Worm (Caenorhabditis elegans) whole organism, L4 larva: Measurements from ENCODE around the gene Y39A1A.9.

ENCODE experiments used
- F10B5.3 ChIP-seq: sonication (generic microtip); optimal IDR thresholded peaks from 2 replicates; lab custom pipeline; 2016; ENCODE audit warnings: mild to moderate bottlenecking, missing genetic modification characterization, missing compliant biosample characterization
- F37D6.2 ChIP-seq: sonication (generic microtip); optimal IDR thresholded peaks from 2 replicates; lab custom pipeline; 2016; ENCODE audit warnings: mild to moderate bottlenecking, missing genetic modification characterization, missing compliant biosample characterization
- F44E2.7 ChIP-seq: fragments of 200-800 bp; sonication (Bioruptor generic); IDR thresholded peaks from 2 replicates; pipeline ENCODE4 v2.1.2; 2022; ENCODE audit warnings: missing genetic modification characterization, missing compliant biosample characterization
- R02D3.7 ChIP-seq: fragments of 150-350 bp; sonication (generic microtip); optimal IDR thresholded peaks from 3 replicates; lab custom pipeline; 2014; ENCODE audit warnings: missing biosample characterization, missing genetic modification characterization
- Y48G9A.11 ChIP-seq: fragments of 200-800 bp; sonication (Bioruptor generic); IDR thresholded peaks from 2 replicates; pipeline ENCODE4 v1.3.6; 2022; ENCODE audit warnings: missing genetic modification reagents, missing genetic modification characterization, missing compliant biosample characterization
- Y5F2A.4 ChIP-seq: fragments of 200-800 bp; sonication (Bioruptor generic); optimal IDR thresholded peaks from 2 replicates; lab custom pipeline; 2018; ENCODE audit warnings: mild to moderate bottlenecking, missing genetic modification characterization, missing compliant biosample characterization
- ZK546.5 ChIP-seq, 2 experiments: sonication (generic microtip); optimal IDR thresholded peaks; 2 replicates each; lab custom pipeline; 2017; ENCODE audit warnings: missing biosample characterization in 2 of 2, missing genetic modification characterization in 2 of 2
- aha-1 ChIP-seq: fragments of 150-350 bp; peaks from one replicate; lab custom pipeline; 2014; ENCODE audit warnings: missing biosample characterization, missing genetic modification characterization
- aly-2 ChIP-seq: sonication (generic microtip); optimal IDR thresholded peaks from 2 replicates; lab custom pipeline; 2018; ENCODE audit warnings: missing biosample characterization, missing genetic modification characterization
- ama-1 ChIP-seq: fragments of 150-350 bp; optimal IDR thresholded peaks from 2 replicates; lab custom pipeline; 2014; ENCODE audit warnings: inconsistent platforms, mixed read lengths
- arid-1 ChIP-seq: fragments of 200-800 bp; sonication (Bioruptor generic); conservative IDR thresholded peaks from 2 replicates; pipeline ENCODE4 v1.3.6; 2022; ENCODE audit warnings: missing genetic modification reagents, missing genetic modification characterization, missing compliant biosample characterization
- ceh-62 ChIP-seq: sonication (generic microtip); optimal IDR thresholded peaks from 2 replicates; lab custom pipeline; 2017; ENCODE audit warnings: missing biosample characterization, missing genetic modification characterization
- ceh-82 ChIP-seq: sonication (generic microtip); optimal IDR thresholded peaks from 2 replicates; lab custom pipeline; 2017; ENCODE audit warnings: missing biosample characterization, missing genetic modification characterization
- cey-2 ChIP-seq: sonication (generic microtip); optimal IDR thresholded peaks from 3 replicates; lab custom pipeline; 2017; ENCODE audit warnings: missing genetic modification characterization, mild to moderate bottlenecking, missing compliant biosample characterization, antibody characterized with exemption, borderline replicate concordance; ENCODE audit not compliant: insufficient read depth
- daf-19 ChIP-seq: fragments of 200-800 bp; sonication (Bioruptor generic); conservative IDR thresholded peaks from 2 replicates; pipeline ENCODE4 v1.3.6; 2022; ENCODE audit warnings: missing genetic modification characterization, missing compliant biosample characterization
- daf-8 ChIP-seq: fragments of 200-800 bp; sonication (Bioruptor generic); IDR thresholded peaks from 2 replicates; pipeline ENCODE4 v1.3.6; 2022; ENCODE audit warnings: missing genetic modification characterization, missing compliant biosample characterization
- duxl-1 ChIP-seq: sonication (generic microtip); optimal IDR thresholded peaks from 2 replicates; lab custom pipeline; 2016; ENCODE audit warnings: mild to moderate bottlenecking, missing genetic modification characterization, moderate library complexity, missing compliant biosample characterization; ENCODE audit not compliant: poor library complexity
- egl-27 ChIP-seq: sonication (generic microtip); optimal IDR thresholded peaks from 3 replicates; lab custom pipeline; 2017; ENCODE audit warnings: missing biosample characterization, missing genetic modification reagents, missing genetic modification characterization
- egl-43 ChIP-seq: fragments of 200-800 bp; sonication (Bioruptor generic); IDR thresholded peaks from 2 replicates; pipeline ENCODE4 v1.3.6; 2022; ENCODE audit warnings: missing genetic modification reagents, missing genetic modification characterization, missing compliant biosample characterization
- fkh-10 ChIP-seq: fragments of 150-350 bp; optimal IDR thresholded peaks from 2 replicates; lab custom pipeline; 2014; ENCODE audit warnings: missing biosample characterization, missing genetic modification reagents, missing genetic modification characterization
- fos-1 ChIP-seq: fragments of 150-350 bp; optimal IDR thresholded peaks from 2 replicates; lab custom pipeline; 2014; ENCODE audit warnings: missing biosample characterization, missing genetic modification characterization
- hif-1 ChIP-seq, 2 experiments: sonication (generic microtip); optimal IDR thresholded peaks; 2 replicates each; lab custom pipeline; 2016 to 2017; ENCODE audit warnings: missing compliant biosample characterization in 2 of 2, missing genetic modification characterization in 2 of 2, missing genetic modification reagents in 2 of 2, missing genotype in 2 of 2, mild to moderate bottlenecking in 1 of 2
- hmg-1.1 ChIP-seq: fragments of 200-800 bp; sonication (Bioruptor generic); IDR thresholded peaks from 2 replicates; pipeline ENCODE4 v1.3.6; 2022; ENCODE audit warnings: missing genetic modification reagents, missing genetic modification characterization, missing compliant biosample characterization
- lim-7 ChIP-seq: fragments of 200-800 bp; sonication (Bioruptor generic); IDR thresholded peaks from 2 replicates; pipeline ENCODE4 v1.3.6; 2022; ENCODE audit warnings: missing genetic modification characterization, missing compliant biosample characterization
- lin-1 ChIP-seq: fragments of 200-800 bp; sonication (Bioruptor generic); IDR thresholded peaks from 2 replicates; pipeline ENCODE4 v1.3.6; 2022; ENCODE audit warnings: missing genetic modification reagents, missing genetic modification characterization, missing compliant biosample characterization
- lin-15B ChIP-seq: fragments of 150-350 bp; sonication (generic microtip); optimal IDR thresholded peaks from 3 replicates; lab custom pipeline; 2014; ENCODE audit warnings: missing biosample characterization, missing genetic modification characterization
- lin-38 ChIP-seq: fragments of 200-800 bp; sonication (Bioruptor generic); IDR thresholded peaks from 2 replicates; pipeline ENCODE4 v1.3.6; 2022; ENCODE audit warnings: missing genetic modification reagents, missing genetic modification characterization, missing compliant biosample characterization
- madf-5 ChIP-seq, 2 experiments: fragments of 200-800 bp; sonication (Bioruptor generic); IDR thresholded peaks; 2 replicates each; pipeline ENCODE4 v1.3.6; 2022; ENCODE audit warnings: missing compliant biosample characterization in 2 of 2, missing genetic modification characterization in 2 of 2
- mxl-2 ChIP-seq: fragments of 200-800 bp; sonication (Bioruptor generic); conservative IDR thresholded peaks from 2 replicates; pipeline ENCODE4 v1.3.6; 2022; ENCODE audit warnings: missing genetic modification reagents, missing genetic modification characterization, missing compliant biosample characterization
- nhr-10 ChIP-seq: fragments of 150-350 bp; optimal IDR thresholded peaks from 2 replicates; lab custom pipeline; 2014; ENCODE audit warnings: missing biosample characterization, missing genetic modification characterization
- nhr-11 ChIP-seq: fragments of 150-350 bp; optimal IDR thresholded peaks from 2 replicates; lab custom pipeline; 2014; ENCODE audit warnings: missing biosample characterization, missing genetic modification characterization
- nhr-25 ChIP-seq: sonication (generic microtip); optimal IDR thresholded peaks from 2 replicates; lab custom pipeline; 2017; ENCODE audit warnings: missing genetic modification characterization, mild to moderate bottlenecking, missing compliant biosample characterization, antibody characterized with exemption, moderate library complexity, borderline replicate concordance; ENCODE audit not compliant: insufficient read depth
- nhr-42 ChIP-seq: fragments of 200-800 bp; sonication (Bioruptor generic); IDR thresholded peaks from 2 replicates; pipeline ENCODE4 v1.3.6; 2022; ENCODE audit warnings: missing genetic modification characterization, missing compliant biosample characterization
- nhr-76 ChIP-seq: fragments of 150-350 bp; optimal IDR thresholded peaks from 2 replicates; lab custom pipeline; 2014; ENCODE audit warnings: missing biosample characterization, missing genetic modification characterization
- nhr-77 ChIP-seq: fragments of 150-350 bp; optimal IDR thresholded peaks from 2 replicates; lab custom pipeline; 2014; ENCODE audit warnings: missing biosample characterization, missing genetic modification characterization
- pha-4 ChIP-seq, 2 experiments: fragments of 150-350 bp in 1 of 2; fragments of 200-800 bp in 1 of 2; sonication (Bioruptor generic) in 1 of 2; IDR thresholded peaks in 1 of 2; optimal IDR thresholded peaks in 1 of 2; 2 replicates each; pipeline versions ENCODE4 v1.3.6 to Lab custom; 2014 to 2022; ENCODE audit warnings: missing genetic modification characterization in 2 of 2, missing genetic modification reagents in 2 of 2, missing biosample characterization in 1 of 2, missing compliant biosample characterization in 1 of 2
- php-3 ChIP-seq: fragments of 200-800 bp; sonication (Bioruptor generic); IDR thresholded peaks from 2 replicates; pipeline ENCODE4 v1.3.6; 2022; ENCODE audit warnings: missing genetic modification reagents, missing genetic modification characterization, missing compliant biosample characterization
- rbr-2 ChIP-seq: sonication (generic microtip); optimal IDR thresholded peaks from 2 replicates; lab custom pipeline; 2016; ENCODE audit warnings: missing genotype, missing genetic modification characterization, missing compliant biosample characterization
- sdz-12 ChIP-seq: fragments of 200-800 bp; sonication (Bioruptor generic); optimal IDR thresholded peaks from 2 replicates; lab custom pipeline; 2018; ENCODE audit warnings: mild to moderate bottlenecking, missing genetic modification characterization, missing compliant biosample characterization
- snpc-1.2 ChIP-seq: fragments of 200-800 bp; sonication (Bioruptor generic); IDR thresholded peaks from 2 replicates; pipeline ENCODE4 v1.3.6; 2022; ENCODE audit warnings: missing genetic modification reagents, missing genetic modification characterization, missing compliant biosample characterization
- spr-3 ChIP-seq: fragments of 200-800 bp; sonication (Bioruptor generic); optimal IDR thresholded peaks from 2 replicates; lab custom pipeline; 2018; ENCODE audit warnings: mild to moderate bottlenecking, missing genetic modification characterization, missing compliant biosample characterization
- tra-1 ChIP-seq: fragments of 200-800 bp; sonication (Bioruptor generic); IDR thresholded peaks from 2 replicates; pipeline ENCODE4 v1.3.6; 2022; ENCODE audit warnings: missing genetic modification reagents, missing genetic modification characterization, missing compliant biosample characterization
- unc-39 ChIP-seq: sonication (generic microtip); optimal IDR thresholded peaks from 2 replicates; lab custom pipeline; 2017; ENCODE audit warnings: missing biosample characterization, missing genetic modification characterization
- unc-62 ChIP-seq, 3 experiments: fragments of 150-350 bp in 1 of 3; sonication (generic microtip); optimal IDR thresholded peaks in 2 of 3; peaks in 1 of 3; 1 replicate in 1 of 3; 2 replicates in 2 of 3; lab custom pipeline; 2014 to 2017; ENCODE audit warnings: missing biosample characterization in 3 of 3, missing genetic modification characterization in 3 of 3, missing genetic modification reagents in 3 of 3, missing genotype in 1 of 3
- zag-1 ChIP-seq: fragments of 150-350 bp; optimal IDR thresholded peaks from 2 replicates; lab custom pipeline; 2014; ENCODE audit warnings: missing biosample characterization, missing genetic modification characterization
- zfp-3 ChIP-seq: fragments of 200-800 bp; sonication (Bioruptor generic); conservative IDR thresholded peaks from 2 replicates; pipeline ENCODE4 v1.3.6; 2022; ENCODE audit warnings: missing genetic modification reagents, missing genetic modification characterization, missing compliant biosample characterization
- zip-11 ChIP-seq: fragments of 200-800 bp; sonication (Bioruptor generic); IDR thresholded peaks from 2 replicates; pipeline ENCODE4 v1.3.6; 2022; ENCODE audit warnings: missing genetic modification characterization, missing compliant biosample characterization
- ztf-7 ChIP-seq: fragments of 150-350 bp; optimal IDR thresholded peaks from 2 replicates; lab custom pipeline; 2014; ENCODE audit warnings: missing biosample characterization, missing genetic modification characterization

Y39A1A.9 gene

DNA sequence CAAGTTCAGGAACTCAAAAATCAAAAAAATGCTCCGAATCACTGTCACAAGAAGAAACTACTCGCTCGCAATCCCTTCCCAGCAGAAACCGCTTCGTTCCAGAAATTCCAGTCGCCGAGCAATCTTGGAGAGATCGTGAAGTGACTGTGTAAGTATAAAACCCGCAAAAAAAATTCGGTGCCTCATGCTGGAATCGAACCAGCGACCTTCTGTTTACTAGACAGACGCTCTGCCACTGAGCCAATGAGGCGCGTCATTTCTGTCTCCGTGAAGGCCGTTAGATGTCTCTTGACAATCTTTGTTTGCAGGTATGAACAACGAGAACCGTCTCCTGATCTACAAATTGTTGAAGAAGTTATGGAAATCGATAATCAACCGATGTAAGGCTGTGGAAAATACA, 8.7 kb downstream of the Y39A1A.9 start (continued):
- TF ChIP-seq nhr-42 (GFP tag; lab: Robert Waterston, UW) (peak; percentile 82), tra-1 (GFP tag; lab: Robert Waterston, UW) (peak; percentile 76), zip-11 (no peak), sdz-12 (GFP tag; lab: Kevin White, UChicago) (peak; percentile 56), fos-1 (no peak), Y48G9A.11 (peak; percentile 63; the same call in 1 of the 2 replicates), nhr-10 (tag; lab: Kevin White, UChicago) (no peak), egl-43 (GFP tag; lab: Robert Waterston, UW) (peak; percentile 94), F44E2.7 (peak; percentile 97), nhr-25 (no peak), lin-1 (GFP tag; lab: Robert Waterston, UW) (peak; percentile 64; the same call in 1 of the 2 replicates), zfp-3 (0 out of 2 replicates have a peak, but pooled peaks have one; percentile 27), hif-1 (tag; optimal IDR thresholded peaks at IDR 0.05; lab: Kevin White, UChicago) (peak in 1 of 2 experiments; percentile 23), lin-38 (GFP tag; lab: Robert Waterston, UW) (peak; percentile 81), nhr-77 (tag; lab: Kevin White, UChicago) (no peak), fkh-10 (GFP tag; lab: Kevin White, UChicago) (no peak)

DNA sequence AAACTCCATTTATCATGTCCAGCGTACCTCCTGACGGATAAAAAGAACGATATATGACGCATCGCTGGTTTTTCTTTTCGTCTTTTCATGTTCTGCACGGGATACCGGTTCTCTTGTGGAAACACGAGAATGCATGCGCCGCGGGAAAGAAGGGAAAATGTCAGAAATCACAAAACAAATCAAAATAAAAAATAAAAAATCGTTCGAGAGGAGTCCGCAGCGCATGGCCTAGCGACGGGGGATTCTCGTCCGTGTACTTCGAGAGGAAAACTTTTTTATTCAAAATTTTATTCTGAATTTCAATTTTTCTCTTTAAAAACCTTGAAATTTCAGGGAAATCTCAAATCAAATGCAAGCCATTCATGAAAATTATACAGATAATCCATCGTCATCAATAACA, 12.1 kb downstream of the Y39A1A.9 start, which contains the start of the genes lron-10 and hpr-9:
lron-10 (minus strand) TSS at position 162 of the 400 bp plus-strand sequence.
hpr-9 (plus strand) TSS at position 344 of the 400 bp plus-strand sequence.
- TF ChIP-seq daf-8 (GFP tag; lab: Robert Waterston, UW) (no peak), ZK546.5 (tag; optimal IDR thresholded peaks at IDR 0.05; lab: Kevin White, UChicago) (no peak), ceh-82 (tag; lab: Kevin White, UChicago) (no peak), spr-3 (GFP tag; lab: Kevin White, UChicago) (no peak), lin-15B (tag; lab: Kevin White, UChicago) (no peak), php-3 (GFP tag; lab: Robert Waterston, UW) (0 out of 2 replicates have a peak, but pooled peaks have one; percentile 30), snpc-1.2 (GFP tag; lab: Robert Waterston, UW) (no peak), madf-5 (GFP tag; IDR thresholded peaks at IDR 0.05; lab: Robert Waterston, UW) (0 out of 4 replicates have a peak, but pooled peaks of 1 of the 2 experiments have one; percentile 17), unc-39 (no peak), duxl-1 (tag; lab: Kevin White, UChicago) (peak; percentile 86), ama-1 (peak; percentile 3), rbr-2 (tag; lab: Kevin White, UChicago) (peak; percentile 61), nhr-77 (tag; lab: Kevin White, UChicago) (peak; percentile 23), nhr-10 (tag; lab: Kevin White, UChicago) (no peak), F37D6.2 (tag; lab: Kevin White, UChicago) (peak; percentile 12), ztf-7 (tag; lab: Kevin White, UChicago) (peak; percentile 20), aha-1 (peak; percentile 86), sdz-12 (GFP tag; lab: Kevin White, UChicago) (peak; percentile 29), hmg-1.1 (GFP tag; lab: Robert Waterston, UW) (peak; percentile 40), fos-1 (no peak), cey-2 (tag; lab: Kevin White, UChicago) (no peak), mxl-2 (GFP tag; lab: Robert Waterston, UW) (no peak), nhr-11 (tag; lab: Kevin White, UChicago) (no peak), arid-1 (0 out of 2 replicates have a peak, but pooled peaks have one; percentile 34), F10B5.3 (tag; lab: Kevin White, UChicago) (no peak), daf-19 (no peak), nhr-42 (GFP tag; lab: Robert Waterston, UW) (no peak), ceh-62 (tag; lab: Kevin White, UChicago) (no peak), aly-2 (tag; lab: Kevin White, UChicago) (no peak), nhr-76 (tag; lab: Kevin White, UChicago) (no peak), pha-4 (GFP tag; IDR thresholded peaks at IDR 0.05; lab: Robert Waterston, UW) (peak; percentile 60; the same call in 1 of the 2 replicates), pha-4 (tag; optimal IDR thresholded peaks at IDR 0.05; lab: Kevin White, UChicago) (no peak), zag-1 (tag; lab: Kevin White, UChicago) (no peak), unc-62 (GFP tag; optimal IDR thresholded peaks at IDR 0.05 in 1 of 2; lab: Kevin White, UChicago) (peak in 1 of 2 experiments; percentile 97), unc-62 (tag; optimal IDR thresholded peaks at IDR 0.05; lab: Kevin White, UChicago) (peak; percentile 26), R02D3.7 (tag; lab: Kevin White, UChicago) (no peak), egl-27 (tag; lab: Kevin White, UChicago) (no peak), Y5F2A.4 (no peak), fkh-10 (GFP tag; lab: Kevin White, UChicago) (no peak), lim-7 (GFP tag; lab: Robert Waterston, UW) (no peak)
